Worm (Caenorhabditis elegans): ENCODE data around the gene hal-3.

hal-3 gene

ce11 chrII:9566045-9566444 lies 50.9 kb downstream of the hal-3 start (continued):
- no peak for TF ChIP-seq ces-1 (GFP tag; optimal IDR thresholded peaks at IDR 0.05)
- peak; percentile 63 for TF ChIP-seq unc-130 (GFP tag; optimal IDR thresholded peaks at IDR 0.05)
- TF ChIP-seq zag-1 (tag; optimal IDR thresholded peaks at IDR 0.05): no peak
- peak; percentile 50 for TF ChIP-seq rbr-2 (tag; optimal IDR thresholded peaks at IDR 0.05)
- peak; percentile 92 for TF ChIP-seq vab-7 (GFP tag; IDR thresholded peaks at IDR 0.05)
- peak; percentile 82 for TF ChIP-seq hmg-1.1 (GFP tag; IDR thresholded peaks at IDR 0.05)
- peak; percentile 72; the same call in 1 of the 2 replicates for TF ChIP-seq Y75B8A.6 (GFP tag; IDR thresholded peaks at IDR 0.05)
- TF ChIP-seq attf-4 (tag; optimal IDR thresholded peaks at IDR 0.05): no peak
- peak; percentile 71 for TF ChIP-seq spr-3 (GFP tag; optimal IDR thresholded peaks at IDR 0.05)
- TF ChIP-seq snpc-1.2 (GFP tag; IDR thresholded peaks at IDR 0.05): peak; percentile 73
- peak; percentile 20; the same call in 1 of the 2 replicates for TF ChIP-seq set-16 (GFP tag; IDR thresholded peaks at IDR 0.05)
- TF ChIP-seq daf-19 (GFP tag; conservative IDR thresholded peaks at IDR 0.05): no peak
- no peak for TF ChIP-seq R02D3.7 (tag; optimal IDR thresholded peaks at IDR 0.05)
- TF ChIP-seq ceh-44 (GFP tag; IDR thresholded peaks at IDR 0.05): 0 out of 2 replicates have a peak, but pooled peaks have one; percentile 46
- no peak for TF ChIP-seq lin-15B (tag; optimal IDR thresholded peaks at IDR 0.05)
- no peak for TF ChIP-seq Y5F2A.4 (GFP tag; optimal IDR thresholded peaks at IDR 0.05)
- TF ChIP-seq madf-9 (GFP tag; conservative IDR thresholded peaks at IDR 0.05): peak; percentile 80
- TF ChIP-seq mep-1 (tag; optimal IDR thresholded peaks at IDR 0.05): peak; percentile 64
- TF ChIP-seq duxl-1 (tag; optimal IDR thresholded peaks at IDR 0.05; ENCODE audit: poor library complexity): peak; percentile 59
- peak; percentile 82; the same call in 1 of the 2 replicates for TF ChIP-seq nhr-41 (GFP tag; IDR thresholded peaks at IDR 0.05)
- TF ChIP-seq lsy-2 (tag; optimal IDR thresholded peaks at IDR 0.05): peak in 1 of 2 experiments; percentile 29
- peak; percentile 93 for TF ChIP-seq dmd-8 (GFP tag; IDR thresholded peaks at IDR 0.05)
- peak; percentile 41 for TF ChIP-seq dve-1 (tag; optimal IDR thresholded peaks at IDR 0.05; ENCODE audit: insufficient read depth)
- no peak for TF ChIP-seq ZK546.5 (tag; optimal IDR thresholded peaks at IDR 0.05)
- TF ChIP-seq ama-1 (optimal IDR thresholded peaks at IDR 0.05): no peak
- TF ChIP-seq ZK337.2 (GFP tag; IDR thresholded peaks at IDR 0.05): peak; percentile 70
- peak; percentile 69; the same call in 1 of the 2 replicates for TF ChIP-seq php-3 (GFP tag; IDR thresholded peaks at IDR 0.05)
- peak; percentile 76; the same call in 1 of the 2 replicates for TF ChIP-seq ceh-20 (GFP tag; IDR thresholded peaks at IDR 0.05)

Measured in whole organism, L4 larva.